Worm (Caenorhabditis elegans): ENCODE measurements around the gene cdk-12.

DNA sequence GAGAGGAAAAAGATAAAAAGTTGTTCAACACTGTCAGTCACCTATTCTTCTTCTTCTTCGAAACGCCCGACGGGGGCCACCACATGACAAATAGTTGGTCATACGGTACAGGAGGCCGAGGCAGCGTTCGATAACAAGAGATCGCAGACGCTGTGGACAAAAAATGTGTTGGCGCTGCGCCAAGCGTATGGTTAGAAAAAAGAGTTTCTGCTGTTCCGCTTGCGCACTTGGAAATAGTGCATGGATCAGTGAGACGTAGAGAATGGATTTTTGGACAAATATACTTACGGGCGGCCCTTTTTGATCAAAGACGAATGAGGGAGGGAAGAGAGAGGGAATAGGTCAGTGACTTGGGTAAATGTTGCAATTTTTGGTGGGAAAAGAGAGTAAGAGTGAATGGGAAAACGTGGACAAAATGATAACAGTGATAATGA, 48.0 kb upstream of the cdk-12 start:
- no peak for TF ChIP-seq ama-1 (optimal IDR thresholded peaks at IDR 0.05)
- no peak for TF ChIP-seq aly-1 (tag; optimal IDR thresholded peaks at IDR 0.05)
- TF ChIP-seq ceh-13 (GFP tag; optimal IDR thresholded peaks at IDR 0.05) = no peak
- TF ChIP-seq pes-1 (GFP tag; IDR thresholded peaks at IDR 0.05) = no peak
- TF ChIP-seq hnd-1 (tag; optimal IDR thresholded peaks at IDR 0.05) = no peak
- TF ChIP-seq scrt-1 (GFP tag; IDR thresholded peaks at IDR 0.05) = no peak
- TF ChIP-seq F13C5.2 (tag; optimal IDR thresholded peaks at IDR 0.05) = no peak
- no peak for TF ChIP-seq ets-7 (tag; optimal IDR thresholded peaks at IDR 0.05)
- no peak for TF ChIP-seq flt-1 (GFP tag; IDR thresholded peaks at IDR 0.05)
- no peak for TF ChIP-seq tra-4 (tag; optimal IDR thresholded peaks at IDR 0.05)
- no peak for TF ChIP-seq B0310.2 (tag; optimal IDR thresholded peaks at IDR 0.05)

Measured in whole organism, early embryonic.